Worm (Caenorhabditis elegans): ENCODE data around the gene Y70C5A.4.
A peak's percentile ranks its signal among the peaks of the same experiment; 100 is the strongest.

Y70C5A.4 gene

DNA sequence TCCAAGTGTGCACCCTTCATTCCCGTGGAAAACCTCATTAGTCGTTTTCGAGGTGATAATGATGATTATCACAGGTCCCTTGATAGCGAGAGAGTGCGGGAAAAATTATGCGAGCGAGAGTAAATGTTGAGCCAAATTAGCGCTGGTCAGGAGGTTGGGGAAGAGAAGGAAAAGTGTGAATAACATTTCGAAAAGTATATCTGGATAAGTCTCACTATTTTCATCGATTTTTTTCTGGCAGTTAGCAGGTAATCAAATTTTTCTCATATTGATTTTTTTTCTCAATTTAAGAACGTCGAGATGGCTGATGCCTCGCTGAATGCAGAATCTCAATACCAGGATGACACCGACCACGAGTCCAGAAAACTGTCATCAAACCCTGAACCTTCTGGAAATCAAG lies 11.4 kb downstream of the Y70C5A.4 start, which contains the start of gene W06G6.2:
TSS of gene W06G6.2 (plus strand) at position 301 of the 400 bp plus-strand sequence.
- TF ChIP-seq unc-39 (tag; optimal IDR thresholded peaks at IDR 0.05) = no peak
- no peak for TF ChIP-seq skn-1 (tag; optimal IDR thresholded peaks at IDR 0.05)
- no peak for TF ChIP-seq hif-1 (tag; optimal IDR thresholded peaks at IDR 0.05)
- TF ChIP-seq lir-3 (tag; optimal IDR thresholded peaks at IDR 0.05) = no peak
- no peak for TF ChIP-seq arid-1 (GFP tag; conservative IDR thresholded peaks at IDR 0.05)
- no peak for TF ChIP-seq daf-19 (GFP tag; conservative IDR thresholded peaks at IDR 0.05)
- TF ChIP-seq lin-29 (GFP tag; IDR thresholded peaks at IDR 0.05) = no peak
- no peak for TF ChIP-seq ceh-32 (tag; optimal IDR thresholded peaks at IDR 0.05; ENCODE audit: poor library complexity)

DNA sequence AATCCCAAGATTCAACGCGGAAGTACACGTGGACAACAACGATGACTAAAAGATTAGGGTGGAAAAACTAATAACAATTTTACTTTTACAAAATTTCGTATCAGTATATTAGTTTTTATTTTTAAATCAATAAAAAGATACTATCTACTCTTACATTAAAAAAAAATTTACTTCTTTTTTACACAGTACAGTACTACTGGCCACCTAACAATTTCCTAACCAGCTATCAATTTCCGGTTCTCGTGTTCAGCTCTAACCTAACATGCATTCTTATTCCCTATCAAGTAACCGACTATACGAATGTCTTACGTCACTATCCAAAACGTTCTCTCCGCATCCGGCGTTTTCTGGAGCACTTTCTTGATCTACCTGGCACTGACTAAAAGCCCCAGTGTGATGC lies 12.0 kb downstream of the Y70C5A.4 start, which contains the start of gene srd-21:
TSS of gene srd-21 (plus strand) at position 301 of the 400 bp plus-strand sequence.
- TF ChIP-seq mdl-1 (tag; optimal IDR thresholded peaks at IDR 0.05) = no peak
- peak in 1 of 2 experiments; percentile 27 for TF ChIP-seq unc-62 (GFP tag; optimal IDR thresholded peaks at IDR 0.05 in 1 of 2)
- TF ChIP-seq unc-62 (tag; optimal IDR thresholded peaks at IDR 0.05) = no peak
- no peak for TF ChIP-seq dmd-9 (GFP tag; IDR thresholded peaks at IDR 0.05)
- TF ChIP-seq aha-1 (tag) = peak; percentile 58
- no peak for TF ChIP-seq nhr-11 (tag; optimal IDR thresholded peaks at IDR 0.05)
- TF ChIP-seq unc-39 (tag; optimal IDR thresholded peaks at IDR 0.05) = no peak
- no peak for TF ChIP-seq arid-1 (GFP tag; conservative IDR thresholded peaks at IDR 0.05)
- TF ChIP-seq hmg-1.1 (GFP tag; IDR thresholded peaks at IDR 0.05) = no peak
- TF ChIP-seq F37D6.2 (tag; optimal IDR thresholded peaks at IDR 0.05) = no peak
- no peak for TF ChIP-seq dmd-6 (GFP tag; IDR thresholded peaks at IDR 0.05)
- no peak for TF ChIP-seq nhr-28 (tag; optimal IDR thresholded peaks at IDR 0.05)
- no peak for TF ChIP-seq dmd-8 (GFP tag; IDR thresholded peaks at IDR 0.05)
- TF ChIP-seq zag-1 (tag; optimal IDR thresholded peaks at IDR 0.05) = no peak
- TF ChIP-seq zip-2 (tag; optimal IDR thresholded peaks at IDR 0.05) = no peak
- TF ChIP-seq ceh-28 (tag; optimal IDR thresholded peaks at IDR 0.05) = no peak

DNA sequence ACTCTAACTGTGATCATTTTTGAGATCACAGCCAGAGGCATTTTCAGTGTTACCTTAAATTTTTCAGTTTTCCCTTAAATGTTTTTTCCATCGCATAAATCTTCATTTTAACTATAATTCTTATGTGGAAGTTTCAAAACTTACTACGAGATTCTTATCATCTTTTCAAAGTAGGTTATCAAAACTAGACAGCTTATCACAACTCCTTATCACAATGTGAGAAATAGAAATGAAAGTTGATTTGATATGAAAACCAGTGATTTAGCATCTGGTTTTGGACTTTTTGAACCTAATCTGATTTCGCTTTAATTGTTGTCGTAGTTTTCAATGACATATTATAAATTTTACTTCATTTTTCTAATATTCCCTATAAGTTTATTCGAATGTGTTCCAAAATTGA lies 18.3 kb downstream of the Y70C5A.4 start, which contains the start of gene mltn-11:
TSS of gene mltn-11 (plus strand) at position 276 of the 400 bp plus-strand sequence.
- TF ChIP-seq attf-4 (tag; optimal IDR thresholded peaks at IDR 0.05) = no peak
- TF ChIP-seq spr-1 (tag; optimal IDR thresholded peaks at IDR 0.05) = no peak
- TF ChIP-seq Y48G9A.11 (GFP tag; IDR thresholded peaks at IDR 0.05) = no peak
- TF ChIP-seq nhr-10 (tag; optimal IDR thresholded peaks at IDR 0.05) = no peak
- TF ChIP-seq F37D6.2 (tag; optimal IDR thresholded peaks at IDR 0.05) = no peak
- TF ChIP-seq snpc-4 (tag; optimal IDR thresholded peaks at IDR 0.05) = no peak
- TF ChIP-seq R02D3.7 (tag; optimal IDR thresholded peaks at IDR 0.05) = no peak
- TF ChIP-seq arid-1 (GFP tag; conservative IDR thresholded peaks at IDR 0.05) = no peak
- TF ChIP-seq nhr-48 (tag; optimal IDR thresholded peaks at IDR 0.05) = no peak

DNA sequence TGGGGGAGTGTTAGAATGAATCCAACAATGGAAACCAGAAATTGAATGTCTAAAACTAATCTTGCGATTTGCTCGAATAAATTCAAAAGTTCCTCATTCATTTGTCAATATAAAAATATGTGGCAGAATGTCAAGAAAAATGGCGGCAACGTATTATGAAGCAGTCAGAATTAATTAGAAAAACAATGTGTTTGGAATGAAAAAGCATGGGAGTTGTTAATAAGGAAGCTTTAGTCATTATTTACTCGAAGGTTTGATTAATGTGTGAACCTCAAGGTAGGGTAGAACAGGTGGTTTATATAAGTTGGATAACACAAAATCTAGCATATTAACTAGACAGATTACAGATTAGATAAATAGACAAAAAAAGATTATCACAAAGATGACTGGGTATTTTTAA lies 20.6 kb downstream of the Y70C5A.4 start, which contains the start of gene srw-76:
TSS of gene srw-76 (minus strand) at position 101 of the 400 bp plus-strand sequence.
- TF ChIP-seq lin-15B (tag; optimal IDR thresholded peaks at IDR 0.05) = no peak
- no peak for TF ChIP-seq zag-1 (tag; optimal IDR thresholded peaks at IDR 0.05)
- TF ChIP-seq jun-1 (tag; optimal IDR thresholded peaks at IDR 0.05) = no peak
- TF ChIP-seq daf-19 (GFP tag; conservative IDR thresholded peaks at IDR 0.05) = no peak
- no peak for TF ChIP-seq cey-2 (tag; optimal IDR thresholded peaks at IDR 0.05; ENCODE audit: borderline replicate concordance, insufficient read depth)
- no peak for TF ChIP-seq ceh-28 (tag; optimal IDR thresholded peaks at IDR 0.05)
- no peak for TF ChIP-seq nhr-77 (tag; optimal IDR thresholded peaks at IDR 0.05)
- TF ChIP-seq zip-2 (tag; optimal IDR thresholded peaks at IDR 0.05) = no peak
- TF ChIP-seq gei-8 (GFP tag; optimal IDR thresholded peaks at IDR 0.05) = no peak
- no peak for TF ChIP-seq mes-2 (tag; optimal IDR thresholded peaks at IDR 0.05; ENCODE audit: poor library complexity, severe bottlenecking)
- no peak for TF ChIP-seq hif-1 (tag; optimal IDR thresholded peaks at IDR 0.05)
- no peak for TF ChIP-seq hmg-1.1 (GFP tag; IDR thresholded peaks at IDR 0.05)
- TF ChIP-seq Y75B8A.6 (GFP tag; IDR thresholded peaks at IDR 0.05) = no peak
- no peak for TF ChIP-seq spr-3 (GFP tag; optimal IDR thresholded peaks at IDR 0.05)
- TF ChIP-seq skn-1 (tag; optimal IDR thresholded peaks at IDR 0.05) = no peak
- no peak for TF ChIP-seq nhr-42 (GFP tag; IDR thresholded peaks at IDR 0.05)
- no peak for TF ChIP-seq F37D6.2 (tag; optimal IDR thresholded peaks at IDR 0.05)
- TF ChIP-seq saeg-2 (GFP tag; IDR thresholded peaks at IDR 0.05) = no peak
- no peak for TF ChIP-seq vab-7 (GFP tag; IDR thresholded peaks at IDR 0.05)
- no peak for TF ChIP-seq lin-1 (GFP tag; IDR thresholded peaks at IDR 0.05)

Measured in whole organism, L4 larva.